Worm (Caenorhabditis elegans) whole organism, L4/young adult: ENCODE data around the gene ZC21.6.

Source experiments
- W03F9.2 ChIP-seq: fragments of 150-350 bp; optimal IDR thresholded peaks from 2 replicates; lab custom pipeline; 2014; ENCODE audit warnings: missing biosample characterization, missing genetic modification characterization
- dao-5 ChIP-seq: sonication (generic microtip); optimal IDR thresholded peaks from 2 replicates; lab custom pipeline; 2016; ENCODE audit warnings: missing genotype, missing genetic modification characterization, moderate library complexity, missing compliant biosample characterization
- him-1 ChIP-seq: sonication (generic microtip); optimal IDR thresholded peaks from 2 replicates; lab custom pipeline; 2016; ENCODE audit warnings: missing genotype, missing genetic modification reagents, missing genetic modification characterization, missing compliant biosample characterization

ce11 chrIII:8554472-8554871, 9.1 kb upstream of the ZC21.6 start, which contains the start of gene gsto-2:
- TF ChIP-seq him-1 (tag; lab: Kevin White, UChicago) (no peak), dao-5 (tag; lab: Kevin White, UChicago) (no peak), W03F9.2 (no peak)
